Worm (Caenorhabditis elegans): Measurements from ENCODE around the gene epg-4.

The epg-4 gene

ce11 chrIII:7166664-7167567, 15.1 kb upstream of the epg-4 start (continued):
- TF ChIP-seq madf-9 (GFP tag; conservative IDR thresholded peaks at IDR 0.05) (0 out of 2 replicates have a peak, but pooled peaks have one; percentile 23), php-3 (GFP tag; IDR thresholded peaks at IDR 0.05) (peak; percentile 89), lin-1 (GFP tag; IDR thresholded peaks at IDR 0.05) (0 out of 2 replicates have a peak, but pooled peaks have one; percentile 37), mep-1 (tag; optimal IDR thresholded peaks at IDR 0.05) (peak; percentile 76), spr-1 (tag; optimal IDR thresholded peaks at IDR 0.05) (no peak), arid-1 (GFP tag; conservative IDR thresholded peaks at IDR 0.05) (no peak), daf-12 (tag; optimal IDR thresholded peaks at IDR 0.05) (no peak), lsy-2 (tag; optimal IDR thresholded peaks at IDR 0.05) (peak in 1 of 2 experiments; percentile 57), ZK546.5 (tag; optimal IDR thresholded peaks at IDR 0.05) (no peak), T20F7.1 (GFP tag; optimal IDR thresholded peaks at IDR 0.05) (peak; percentile 19), F37D6.2 (tag; optimal IDR thresholded peaks at IDR 0.05) (peak; percentile 9), mdl-1 (tag; optimal IDR thresholded peaks at IDR 0.05) (peak in 1 of 2 experiments; percentile 41), dpl-1 (GFP tag; optimal IDR thresholded peaks at IDR 0.05) (peak; percentile 2), fkh-10 (GFP tag; optimal IDR thresholded peaks at IDR 0.05) (peak; percentile 21), snpc-4 (tag; optimal IDR thresholded peaks at IDR 0.05) (no peak), nhr-28 (tag; optimal IDR thresholded peaks at IDR 0.05) (peak; percentile 69), egl-43 (GFP tag; IDR thresholded peaks at IDR 0.05) (peak; percentile 61; the same call in 1 of the 2 replicates), dmd-6 (GFP tag; IDR thresholded peaks at IDR 0.05) (peak; percentile 45), dve-1 (tag; optimal IDR thresholded peaks at IDR 0.05; ENCODE audit: insufficient read depth) (peak; percentile 12)

- no peak for TF ChIP-seq nhr-25 (tag; optimal IDR thresholded peaks at IDR 0.05; ENCODE audit: borderline replicate concordance, insufficient read depth)
- TF ChIP-seq dmd-9 (GFP tag; IDR thresholded peaks at IDR 0.05): no peak
- TF ChIP-seq aha-1 (tag): no peak
- TF ChIP-seq lin-29 (GFP tag; IDR thresholded peaks at IDR 0.05): no peak
- TF ChIP-seq fos-1 (tag; optimal IDR thresholded peaks at IDR 0.05): no peak
- peak in 1 of 2 experiments; percentile 53 for TF ChIP-seq unc-62 (GFP tag; optimal IDR thresholded peaks at IDR 0.05 in 1 of 2)
- no peak for TF ChIP-seq unc-62 (tag; optimal IDR thresholded peaks at IDR 0.05)
These were observed 14.4 kb upstream of the epg-4 start, which contains the start of gene acs-4 for ce11 chrIII:7167568-7167937. Gene acs-4 (plus strand): TSS chrIII:7167838.

- no peak for TF ChIP-seq D1046.2 (GFP tag; IDR thresholded peaks at IDR 0.05)
- TF ChIP-seq daf-12 (tag; optimal IDR thresholded peaks at IDR 0.05): no peak
- peak; percentile 81 for TF ChIP-seq aha-1 (tag)
- no peak for TF ChIP-seq mdl-1 (tag; optimal IDR thresholded peaks at IDR 0.05)
- peak in 1 of 2 experiments; percentile 90 for TF ChIP-seq unc-62 (GFP tag; optimal IDR thresholded peaks at IDR 0.05 in 1 of 2)
- TF ChIP-seq unc-62 (tag; optimal IDR thresholded peaks at IDR 0.05): no peak
These were observed 11.9 kb upstream of the epg-4 start for ce11 chrIII:7170090-7170489.

- TF ChIP-seq dmd-6 (GFP tag; IDR thresholded peaks at IDR 0.05) (no peak), F37D6.2 (tag; optimal IDR thresholded peaks at IDR 0.05) (no peak), ZK546.5 (tag; optimal IDR thresholded peaks at IDR 0.05) (no peak), fkh-10 (GFP tag; optimal IDR thresholded peaks at IDR 0.05) (no peak), nhr-111 (GFP tag; optimal IDR thresholded peaks at IDR 0.05) (no peak), madf-9 (GFP tag; conservative IDR thresholded peaks at IDR 0.05) (no peak), ctbp-1 (GFP tag; IDR thresholded peaks at IDR 0.05) (no peak), F49E8.2 (tag; optimal IDR thresholded peaks at IDR 0.05; ENCODE audit: borderline replicate concordance) (peak; percentile 65), fos-1 (tag; optimal IDR thresholded peaks at IDR 0.05) (no peak), daf-19 (GFP tag; conservative IDR thresholded peaks at IDR 0.05) (0 out of 2 replicates have a peak, but pooled peaks have one; percentile 40), php-3 (GFP tag; IDR thresholded peaks at IDR 0.05) (0 out of 2 replicates have a peak, but pooled peaks have one; percentile 28), lim-7 (GFP tag; IDR thresholded peaks at IDR 0.05) (no peak), nhr-42 (GFP tag; IDR thresholded peaks at IDR 0.05) (no peak), D1046.2 (GFP tag; IDR thresholded peaks at IDR 0.05) (no peak), dpl-1 (GFP tag; optimal IDR thresholded peaks at IDR 0.05) (no peak), lin-13 (GFP tag; optimal IDR thresholded peaks at IDR 0.05) (no peak), mdt-29 (GFP tag; IDR thresholded peaks at IDR 0.05) (no peak), nhr-48 (tag; optimal IDR thresholded peaks at IDR 0.05) (no peak), dmd-8 (GFP tag; IDR thresholded peaks at IDR 0.05) (no peak), nhr-41 (GFP tag; IDR thresholded peaks at IDR 0.05) (no peak), saeg-2 (GFP tag; IDR thresholded peaks at IDR 0.05) (no peak), tra-1 (GFP tag; IDR thresholded peaks at IDR 0.05) (no peak), lin-38 (GFP tag; IDR thresholded peaks at IDR 0.05) (peak; percentile 48), hlh-30 (tag; optimal IDR thresholded peaks at IDR 0.05; ENCODE audit: insufficient read depth) (no peak)
These were observed 3.5 kb upstream of the epg-4 start for ce11 chrIII:7178497-7178896.
